Worm (Caenorhabditis elegans): ENCODE results near the gene cnt-1.
A peak's percentile ranks its signal among the peaks of the same experiment; 100 is the strongest.

The cnt-1 gene

DNA sequence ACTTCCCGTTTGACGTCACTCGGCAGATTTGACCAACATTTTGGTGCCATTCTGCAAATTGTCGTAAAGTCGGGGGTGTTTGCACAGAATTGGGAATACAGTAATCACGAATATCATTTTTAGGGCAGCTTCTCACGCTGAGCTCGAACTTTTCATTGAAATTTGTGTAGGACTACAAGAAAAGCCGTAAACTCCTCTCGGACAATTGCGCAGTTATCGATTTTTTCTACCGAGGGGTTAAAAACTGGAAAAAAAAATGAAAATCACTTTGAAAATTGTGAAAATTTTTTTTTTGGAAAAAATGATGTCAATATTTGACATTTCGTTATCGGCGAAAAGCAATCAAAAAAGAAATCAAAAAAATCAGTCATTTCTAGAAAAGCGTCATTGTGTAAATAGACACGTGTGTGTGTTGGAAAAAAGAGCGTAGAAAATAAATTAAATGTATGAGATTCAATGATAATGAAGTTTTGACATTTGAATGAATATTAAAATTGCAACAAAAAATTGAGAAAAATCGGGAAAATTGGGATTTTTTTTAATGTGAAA lies 60.9 kb downstream of the cnt-1 start, which contains the start of gene Y17G7B.8 (continued):
- TF ChIP-seq ceh-91 (GFP tag; IDR thresholded peaks at IDR 0.05) (no peak), egrh-3 (GFP tag; IDR thresholded peaks at IDR 0.05) (no peak), pha-4 (tag; optimal IDR thresholded peaks at IDR 0.05) (peak; percentile 66), bed-1 (GFP tag; IDR thresholded peaks at IDR 0.05) (no peak), nhr-80 (tag; optimal IDR thresholded peaks at IDR 0.05) (peak; percentile 68), lsl-1 (GFP tag; optimal IDR thresholded peaks at IDR 0.05) (peak; percentile 15), rec-8 (tag; optimal IDR thresholded peaks at IDR 0.05) (no peak), ztf-26 (tag; optimal IDR thresholded peaks at IDR 0.05) (no peak), lsy-27 (tag; optimal IDR thresholded peaks at IDR 0.05; ENCODE audit: borderline replicate concordance, insufficient read depth) (no peak), tlf-1 (GFP tag; optimal IDR thresholded peaks at IDR 0.05) (no peak), ztf-22 (GFP tag; optimal IDR thresholded peaks at IDR 0.05) (no peak), atf-7 (tag; optimal IDR thresholded peaks at IDR 0.05) (no peak), ekl-4 (GFP tag; IDR thresholded peaks at IDR 0.05) (no peak), fkh-3 (tag; optimal IDR thresholded peaks at IDR 0.05) (no peak), mcd-1 (GFP tag; IDR thresholded peaks at IDR 0.05) (no peak), somi-1 (GFP tag; optimal IDR thresholded peaks at IDR 0.05) (no peak), zfh-2 (GFP tag; conservative IDR thresholded peaks at IDR 0.05) (no peak), madf-6 (GFP tag; IDR thresholded peaks at IDR 0.05) (peak; percentile 18; the same call in 1 of the 2 replicates), F52B5.7 (tag; optimal IDR thresholded peaks at IDR 0.05) (no peak)

- no peak for TF ChIP-seq F57A8.1 (GFP tag; optimal IDR thresholded peaks at IDR 0.05)
- no peak for TF ChIP-seq lin-26 (GFP tag; IDR thresholded peaks at IDR 0.05)
- TF ChIP-seq ceh-79 (tag; optimal IDR thresholded peaks at IDR 0.05) = no peak
- no peak for TF ChIP-seq akir-1 (GFP tag; optimal IDR thresholded peaks at IDR 0.05)
- TF ChIP-seq let-607 (tag; optimal IDR thresholded peaks at IDR 0.05) = no peak
- TF ChIP-seq D2030.7 (GFP tag; IDR thresholded peaks at IDR 0.05) = no peak
- TF ChIP-seq pha-4 (tag; optimal IDR thresholded peaks at IDR 0.05) = no peak
- no peak for TF ChIP-seq madf-8 (GFP tag; conservative IDR thresholded peaks at IDR 0.05)
- TF ChIP-seq rec-8 (tag; optimal IDR thresholded peaks at IDR 0.05) = no peak
- TF ChIP-seq nfya-1 (tag; optimal IDR thresholded peaks at IDR 0.05; ENCODE audit: borderline replicate concordance, insufficient read depth) = no peak
- TF ChIP-seq snpc-3.4 (tag; optimal IDR thresholded peaks at IDR 0.05) = no peak
- TF ChIP-seq mel-28 (tag; optimal IDR thresholded peaks at IDR 0.05; ENCODE audit: borderline replicate concordance) = no peak
- TF ChIP-seq somi-1 (GFP tag; optimal IDR thresholded peaks at IDR 0.05) = no peak
- TF ChIP-seq B0261.1 (tag; optimal IDR thresholded peaks at IDR 0.05) = no peak
- no peak for TF ChIP-seq unc-130 (GFP tag; optimal IDR thresholded peaks at IDR 0.05)
These were observed 65.3 kb downstream of the cnt-1 start, which contains the start of gene Y17G7B.12 for ce11 chrII:12023315-12023878. Gene Y17G7B.12 (plus strand): TSS chrII:12023861.

All from whole organism, young adult.